Worm (Caenorhabditis elegans) whole organism, mixed stage, embryonic: ENCODE results near the gene Y75B8A.44.

Source experiments
- M03D4.4 ChIP-seq: sonication (generic microtip); optimal IDR thresholded peaks from 2 replicates; lab custom pipeline; 2017; ENCODE audit warnings: mild to moderate bottlenecking, missing genetic modification characterization, missing compliant biosample characterization
- bed-3 ChIP-seq: fragments of 200-800 bp; sonication (Bioruptor generic); optimal IDR thresholded peaks from 3 replicates; lab custom pipeline; 2018; ENCODE audit warnings: mild to moderate bottlenecking, missing genetic modification characterization, moderate library complexity, missing compliant biosample characterization
- blmp-1 ChIP-seq: fragments of 150-350 bp; optimal IDR thresholded peaks from 2 replicates; lab custom pipeline; 2014; ENCODE audit warnings: missing biosample characterization, missing genetic modification characterization
- ceh-43 ChIP-seq: fragments of 200-800 bp; sonication (Bioruptor generic); optimal IDR thresholded peaks from 2 replicates; lab custom pipeline; 2018; ENCODE audit warnings: mild to moderate bottlenecking, missing genetic modification characterization, moderate library complexity, missing compliant biosample characterization
- ceh-83 ChIP-seq: fragments of 200-800 bp; sonication (Bioruptor generic); optimal IDR thresholded peaks from 2 replicates; lab custom pipeline; 2018; ENCODE audit warnings: mild to moderate bottlenecking, missing genetic modification characterization, missing compliant biosample characterization
- ces-1 ChIP-seq: fragments of 150-350 bp; optimal IDR thresholded peaks from 2 replicates; lab custom pipeline; 2014; ENCODE audit warnings: missing biosample characterization, missing genetic modification reagents, missing genetic modification characterization
- cnd-1 ChIP-seq: fragments of 200-800 bp; sonication (Bioruptor generic); optimal IDR thresholded peaks from 2 replicates; lab custom pipeline; 2018; ENCODE audit warnings: mild to moderate bottlenecking, missing genetic modification characterization, missing compliant biosample characterization
- drap-1 ChIP-seq: fragments of 200-800 bp; sonication (Bioruptor generic); optimal IDR thresholded peaks from 3 replicates; lab custom pipeline; 2018; ENCODE audit warnings: mild to moderate bottlenecking, missing genetic modification characterization, missing compliant biosample characterization
- elt-1 ChIP-seq: sonication (generic microtip); optimal IDR thresholded peaks from 2 replicates; lab custom pipeline; 2017; ENCODE audit warnings: missing genetic modification characterization, mild to moderate bottlenecking, missing compliant biosample characterization, antibody characterized with exemption, moderate library complexity, borderline replicate concordance; ENCODE audit not compliant: insufficient read depth
- flh-1 ChIP-seq: fragments of 200-800 bp; sonication (Bioruptor generic); optimal IDR thresholded peaks from 2 replicates; lab custom pipeline; 2018; ENCODE audit warnings: mild to moderate bottlenecking, missing genetic modification characterization, moderate library complexity, missing compliant biosample characterization
- ham-2 ChIP-seq: fragments of 200-800 bp; sonication (Bioruptor generic); optimal IDR thresholded peaks from 2 replicates; lab custom pipeline; 2018; ENCODE audit warnings: mild to moderate bottlenecking, missing genetic modification characterization, missing compliant biosample characterization
- hlh-1 ChIP-seq: fragments of 150-350 bp; optimal IDR thresholded peaks from 2 replicates; lab custom pipeline; 2014; ENCODE audit warnings: missing biosample characterization, missing genetic modification reagents, missing genetic modification characterization
- lin-13 ChIP-seq: fragments of 150-350 bp; optimal IDR thresholded peaks from 2 replicates; lab custom pipeline; 2014; ENCODE audit warnings: missing biosample characterization, missing genetic modification characterization
- lin-32 ChIP-seq: fragments of 200-800 bp; sonication (Bioruptor generic); optimal IDR thresholded peaks from 2 replicates; lab custom pipeline; 2018; ENCODE audit warnings: mild to moderate bottlenecking, missing genetic modification characterization, missing compliant biosample characterization
- lsy-2 ChIP-seq: fragments of 150-350 bp; optimal IDR thresholded peaks from 2 replicates; lab custom pipeline; 2014; ENCODE audit warnings: missing biosample characterization, missing genetic modification characterization
- mab-5 ChIP-seq: fragments of 150-350 bp; optimal IDR thresholded peaks from 2 replicates; lab custom pipeline; 2014; ENCODE audit warnings: missing biosample characterization, missing genetic modification characterization
- mls-2 ChIP-seq: sonication (generic microtip); optimal IDR thresholded peaks from 2 replicates; lab custom pipeline; 2016; ENCODE audit warnings: mild to moderate bottlenecking, missing genetic modification characterization, moderate library complexity, missing compliant biosample characterization
- nhr-2 ChIP-seq: fragments of 150-350 bp; optimal IDR thresholded peaks from 2 replicates; lab custom pipeline; 2014; ENCODE audit warnings: missing biosample characterization, missing genetic modification characterization
- nhr-237 ChIP-seq: fragments of 150-350 bp; optimal IDR thresholded peaks from 2 replicates; lab custom pipeline; 2014; ENCODE audit warnings: missing biosample characterization, missing genetic modification characterization
- nhr-28 ChIP-seq: fragments of 150-350 bp; optimal IDR thresholded peaks from 2 replicates; lab custom pipeline; 2014; ENCODE audit warnings: missing biosample characterization, missing genetic modification characterization
- nhr-76 ChIP-seq: sonication (generic microtip); optimal IDR thresholded peaks from 2 replicates; lab custom pipeline; 2017; ENCODE audit warnings: missing biosample characterization, missing genetic modification characterization
- sem-2 ChIP-seq: fragments of 200-800 bp; sonication (Bioruptor generic); optimal IDR thresholded peaks from 2 replicates; lab custom pipeline; 2018; ENCODE audit warnings: mild to moderate bottlenecking, missing genetic modification characterization, missing compliant biosample characterization
- snpc-4 ChIP-seq: fragments of 150-350 bp; optimal IDR thresholded peaks from 2 replicates; lab custom pipeline; 2014; ENCODE audit warnings: missing biosample characterization, missing genetic modification characterization
- sptf-1 ChIP-seq: sonication (generic microtip); optimal IDR thresholded peaks from 2 replicates; lab custom pipeline; 2017; ENCODE audit warnings: mild to moderate bottlenecking, missing genetic modification characterization, moderate library complexity, missing compliant biosample characterization
- tbx-8 ChIP-seq: fragments of 200-800 bp; sonication (Bioruptor generic); optimal IDR thresholded peaks from 2 replicates; lab custom pipeline; 2018; ENCODE audit warnings: mild to moderate bottlenecking, missing genetic modification characterization, moderate library complexity, missing compliant biosample characterization
- unc-120 ChIP-seq: sonication (generic microtip); optimal IDR thresholded peaks from 2 replicates; lab custom pipeline; 2017; ENCODE audit warnings: missing genetic modification characterization, missing compliant biosample characterization; ENCODE audit not compliant: poor library complexity, severe bottlenecking
- unc-39 ChIP-seq: fragments of 150-350 bp; optimal IDR thresholded peaks from 2 replicates; lab custom pipeline; 2014; ENCODE audit warnings: missing biosample characterization, missing genetic modification characterization
- unc-62 ChIP-seq: fragments of 150-350 bp; optimal IDR thresholded peaks from 2 replicates; lab custom pipeline; 2014; ENCODE audit warnings: missing biosample characterization, missing genetic modification reagents, missing genetic modification characterization
- zip-8 ChIP-seq: fragments of 150-350 bp; optimal IDR thresholded peaks from 2 replicates; lab custom pipeline; 2014; ENCODE audit warnings: missing biosample characterization, missing genetic modification characterization
- ztf-11 ChIP-seq: fragments of 150-350 bp; optimal IDR thresholded peaks from 2 replicates; lab custom pipeline; 2014; ENCODE audit warnings: missing biosample characterization, missing genetic modification characterization

The Y75B8A.44 gene

ce11 chrIII:12153514-12153913, 40.8 kb upstream of the Y75B8A.44 start:
- TF ChIP-seq unc-120 (no peak), ztf-11 (no peak), sptf-1 (tag; lab: Kevin White, UChicago) (no peak), flh-1 (GFP tag; lab: Kevin White, UChicago) (no peak), hlh-1 (tag; lab: Kevin White, UChicago) (no peak), ceh-83 (GFP tag; lab: Kevin White, UChicago) (no peak), elt-1 (no peak), blmp-1 (tag; lab: Kevin White, UChicago) (no peak), M03D4.4 (tag; lab: Kevin White, UChicago) (no peak), sem-2 (no peak), nhr-28 (tag; lab: Kevin White, UChicago) (no peak), ceh-43 (GFP tag; lab: Kevin White, UChicago) (no peak), mls-2 (tag; lab: Kevin White, UChicago) (no peak)
- TF ChIP-seq, all 35 proteins: peak for 0

DNA sequence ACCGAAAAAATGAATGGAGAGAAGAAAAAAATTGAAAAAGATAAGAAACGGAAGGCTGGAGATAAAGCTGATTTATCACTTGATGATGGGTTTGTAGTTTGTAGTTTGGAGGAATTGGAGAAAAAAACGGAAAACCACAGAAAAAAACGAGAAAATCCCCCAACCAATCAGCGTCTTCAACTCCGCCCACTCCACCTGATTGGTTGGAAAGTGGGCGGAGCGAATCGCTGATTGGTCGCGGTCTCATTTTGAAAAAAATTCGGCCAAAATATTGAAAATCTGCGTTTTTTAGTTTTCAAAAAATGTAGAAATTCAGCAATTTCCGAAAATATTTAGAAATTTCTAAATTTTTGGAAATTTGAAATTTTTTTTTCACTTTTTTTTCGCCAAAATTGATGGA, 38.5 kb upstream of the Y75B8A.44 start:
- TF ChIP-seq ces-1 (GFP tag; lab: Kevin White, UChicago) (no peak), blmp-1 (tag; lab: Kevin White, UChicago) (no peak), cnd-1 (tag; lab: Kevin White, UChicago) (no peak), mab-5 (tag; lab: Kevin White, UChicago) (no peak), ceh-43 (GFP tag; lab: Kevin White, UChicago) (no peak)

- TF ChIP-seq bed-3, result no peak
- TF ChIP-seq nhr-237 (tag; lab: Kevin White, UChicago), result no peak
- TF ChIP-seq ztf-11, result no peak
- TF ChIP-seq snpc-4 (tag; lab: Kevin White, UChicago), result no peak
Observed at ce11 chrIII:12156582-12156981, 37.7 kb upstream of the Y75B8A.44 start.

ce11 chrIII:12157576-12157975, 36.7 kb upstream of the Y75B8A.44 start:
- no peak for TF ChIP-seq elt-1
- TF ChIP-seq cnd-1 (tag; lab: Kevin White, UChicago), result no peak
- no peak for TF ChIP-seq nhr-76 (tag; lab: Kevin White, UChicago)
- TF ChIP-seq ceh-83 (GFP tag; lab: Kevin White, UChicago), result no peak
- no peak for TF ChIP-seq bed-3
- no peak for TF ChIP-seq ceh-43 (GFP tag; lab: Kevin White, UChicago)
- TF ChIP-seq snpc-4 (tag; lab: Kevin White, UChicago), result no peak
- no peak for TF ChIP-seq nhr-237 (tag; lab: Kevin White, UChicago)
- TF ChIP-seq ztf-11, result no peak
- TF ChIP-seq nhr-2 (tag; lab: Kevin White, UChicago), result no peak
- TF ChIP-seq sem-2, result no peak
- no peak for TF ChIP-seq zip-8 (tag; lab: Kevin White, UChicago)
- no peak for TF ChIP-seq ham-2
- no peak for TF ChIP-seq unc-39 (tag; lab: Kevin White, UChicago)
- no peak for TF ChIP-seq mab-5 (tag; lab: Kevin White, UChicago)
- TF ChIP-seq lin-13 (tag; lab: Kevin White, UChicago), result no peak
- TF ChIP-seq mls-2 (tag; lab: Kevin White, UChicago), result no peak
- no peak for TF ChIP-seq ces-1 (GFP tag; lab: Kevin White, UChicago)

- no peak for TF ChIP-seq bed-3
- no peak for TF ChIP-seq nhr-2 (tag; lab: Kevin White, UChicago)
- no peak for TF ChIP-seq ham-2
- no peak for TF ChIP-seq zip-8 (tag; lab: Kevin White, UChicago)
- no peak for TF ChIP-seq nhr-76 (tag; lab: Kevin White, UChicago)
Observed at ce11 chrIII:12159208-12159607, 35.1 kb upstream of the Y75B8A.44 start.

DNA sequence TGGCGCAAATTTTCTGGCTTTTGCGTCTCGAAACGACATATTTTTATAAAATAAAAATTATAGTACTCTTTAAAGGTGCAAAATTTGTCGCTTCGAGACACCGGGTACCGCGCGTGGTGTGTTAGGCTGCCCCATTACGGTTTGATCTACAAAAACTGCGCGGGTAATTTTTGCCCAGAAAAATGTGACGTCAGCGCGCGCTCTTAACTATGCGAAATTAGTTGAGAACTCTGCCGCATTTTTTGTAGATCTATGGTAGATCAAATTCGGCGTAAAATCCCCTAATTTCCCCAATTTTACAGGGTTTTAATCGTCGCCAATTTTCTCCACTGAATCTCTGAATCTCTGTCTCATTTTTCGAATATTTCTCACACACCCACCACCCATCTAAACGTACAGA, 33.8 kb upstream of the Y75B8A.44 start, which contains the start of gene Y75B8A.8:
TSS of gene Y75B8A.8 (plus strand) at position 301 of the 400 bp plus-strand sequence.
- TF ChIP-seq ceh-83 (GFP tag; lab: Kevin White, UChicago) (no peak), tbx-8 (GFP tag; lab: Kevin White, UChicago) (no peak), ham-2 (no peak)

DNA sequence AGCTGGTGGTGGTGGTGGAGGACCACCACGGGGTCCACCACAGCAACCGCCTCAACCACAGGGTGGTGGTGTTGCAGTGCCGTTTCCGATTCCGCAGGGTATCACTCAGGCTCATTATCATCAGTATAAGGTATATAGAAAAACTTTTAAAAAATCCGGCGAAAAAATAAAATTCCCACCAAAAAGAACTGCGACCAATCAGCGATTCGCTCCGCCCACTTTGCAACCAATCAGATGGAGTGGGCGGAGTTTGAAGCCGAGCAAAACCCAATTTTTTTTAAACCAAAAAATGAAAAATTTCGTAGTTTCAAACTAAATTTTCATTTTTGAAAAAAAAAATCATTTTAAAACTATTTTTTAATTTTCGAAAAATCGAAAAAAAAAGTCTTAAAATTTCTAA, 33.4 kb upstream of the Y75B8A.44 start:
- no peak for TF ChIP-seq elt-1
- TF ChIP-seq mab-5 (tag; lab: Kevin White, UChicago), result no peak
- TF ChIP-seq ceh-83 (GFP tag; lab: Kevin White, UChicago), result no peak
- TF ChIP-seq sptf-1 (tag; lab: Kevin White, UChicago), result no peak
- TF ChIP-seq M03D4.4 (tag; lab: Kevin White, UChicago), result no peak
- no peak for TF ChIP-seq ztf-11
- TF ChIP-seq zip-8 (tag; lab: Kevin White, UChicago), result no peak
- TF ChIP-seq unc-62 (GFP tag; lab: Kevin White, UChicago), result no peak
- TF ChIP-seq lsy-2, result no peak
- TF ChIP-seq ceh-43 (GFP tag; lab: Kevin White, UChicago), result no peak
- no peak for TF ChIP-seq ces-1 (GFP tag; lab: Kevin White, UChicago)
- TF ChIP-seq blmp-1 (tag; lab: Kevin White, UChicago), result no peak
- TF ChIP-seq nhr-237 (tag; lab: Kevin White, UChicago), result no peak
- TF ChIP-seq nhr-2 (tag; lab: Kevin White, UChicago), result no peak
- TF ChIP-seq lin-32 (GFP tag; lab: Kevin White, UChicago), result no peak
- TF ChIP-seq ham-2, result no peak
- TF ChIP-seq drap-1 (GFP tag; lab: Kevin White, UChicago), result no peak
- no peak for TF ChIP-seq mls-2 (tag; lab: Kevin White, UChicago)
